Worm (Caenorhabditis elegans): Measurements from ENCODE around the gene Y17G9B.2.
A peak's percentile ranks its signal among the peaks of the same experiment; 100 is the strongest.

Gene Y17G9B.2

ce11 chrIV:4810377-4810984 is 46.5 kb downstream of the Y17G9B.2 start, which contains the start of gene eif-1.A (continued):
- TF ChIP-seq daf-16 (GFP tag; optimal IDR thresholded peaks at IDR 0.05) (no peak), daf-16 (tag; optimal IDR thresholded peaks at IDR 0.05) (peak; percentile 40), ceh-28 (tag; optimal IDR thresholded peaks at IDR 0.05) (no peak), egl-43 (GFP tag; IDR thresholded peaks at IDR 0.05) (no peak), unc-39 (tag; optimal IDR thresholded peaks at IDR 0.05) (no peak), lir-3 (tag; optimal IDR thresholded peaks at IDR 0.05) (no peak), ama-1 (optimal IDR thresholded peaks at IDR 0.05) (no peak), daf-8 (GFP tag; IDR thresholded peaks at IDR 0.05) (no peak), aly-2 (tag; optimal IDR thresholded peaks at IDR 0.05) (no peak), set-16 (GFP tag; IDR thresholded peaks at IDR 0.05) (no peak), tag-97 (GFP tag; IDR thresholded peaks at IDR 0.05) (no peak), arid-1 (GFP tag; conservative IDR thresholded peaks at IDR 0.05) (no peak), daf-19 (GFP tag; conservative IDR thresholded peaks at IDR 0.05) (no peak), fos-1 (tag; optimal IDR thresholded peaks at IDR 0.05) (no peak), Y48G9A.11 (GFP tag; IDR thresholded peaks at IDR 0.05) (no peak), mxl-2 (GFP tag; conservative IDR thresholded peaks at IDR 0.05) (no peak), nhr-28 (tag; optimal IDR thresholded peaks at IDR 0.05) (peak; percentile 51), nhr-11 (tag; optimal IDR thresholded peaks at IDR 0.05) (no peak), nhr-102 (tag; optimal IDR thresholded peaks at IDR 0.05) (no peak), daf-12 (tag; optimal IDR thresholded peaks at IDR 0.05) (no peak), snpc-1.2 (GFP tag; IDR thresholded peaks at IDR 0.05) (peak; percentile 24; the same call in 1 of the 2 replicates), unc-130 (GFP tag; optimal IDR thresholded peaks at IDR 0.05) (no peak), jun-1 (tag; optimal IDR thresholded peaks at IDR 0.05) (no peak), aha-1 (tag) (no peak), pha-4 (GFP tag; IDR thresholded peaks at IDR 0.05) (no peak), pha-4 (tag; optimal IDR thresholded peaks at IDR 0.05) (no peak), lsy-2 (tag; optimal IDR thresholded peaks at IDR 0.05) (peak in 1 of 2 experiments; percentile 85), mdl-1 (tag; optimal IDR thresholded peaks at IDR 0.05) (no peak), ctbp-1 (GFP tag; IDR thresholded peaks at IDR 0.05) (no peak), fkh-10 (GFP tag; optimal IDR thresholded peaks at IDR 0.05) (no peak), lin-15B (tag; optimal IDR thresholded peaks at IDR 0.05) (no peak), madf-9 (GFP tag; conservative IDR thresholded peaks at IDR 0.05) (no peak), egl-27 (tag; optimal IDR thresholded peaks at IDR 0.05) (no peak), zag-1 (tag; optimal IDR thresholded peaks at IDR 0.05) (no peak), zip-11 (GFP tag; IDR thresholded peaks at IDR 0.05) (no peak), rbr-2 (tag; optimal IDR thresholded peaks at IDR 0.05) (peak; percentile 24), dpl-1 (GFP tag; optimal IDR thresholded peaks at IDR 0.05) (peak; percentile 47), saeg-2 (GFP tag; IDR thresholded peaks at IDR 0.05) (no peak), hmg-1.1 (GFP tag; IDR thresholded peaks at IDR 0.05) (no peak), mxl-3 (GFP tag; optimal IDR thresholded peaks at IDR 0.05) (no peak), ZK546.5 (tag; optimal IDR thresholded peaks at IDR 0.05) (no peak), duxl-1 (tag; optimal IDR thresholded peaks at IDR 0.05; ENCODE audit: poor library complexity) (no peak), zip-2 (tag; optimal IDR thresholded peaks at IDR 0.05) (no peak), mep-1 (tag; optimal IDR thresholded peaks at IDR 0.05) (peak; percentile 61), F10B5.3 (tag; optimal IDR thresholded peaks at IDR 0.05) (no peak), F26F4.8 (GFP tag; conservative IDR thresholded peaks at IDR 0.05) (no peak), php-3 (GFP tag; IDR thresholded peaks at IDR 0.05) (no peak), mdt-29 (GFP tag; IDR thresholded peaks at IDR 0.05) (no peak), R02D3.7 (tag; optimal IDR thresholded peaks at IDR 0.05) (no peak), gei-8 (GFP tag; optimal IDR thresholded peaks at IDR 0.05) (no peak), nhr-41 (GFP tag; IDR thresholded peaks at IDR 0.05) (no peak), F37D6.2 (tag; optimal IDR thresholded peaks at IDR 0.05) (no peak), sdz-12 (GFP tag; optimal IDR thresholded peaks at IDR 0.05) (no peak)

Measured in whole organism, L4 larva.